Worm (Caenorhabditis elegans): ENCODE results near the gene gpch-1.

- TF ChIP-seq zag-1 (tag; optimal IDR thresholded peaks at IDR 0.05) (no peak), egl-27 (tag; optimal IDR thresholded peaks at IDR 0.05) (no peak), ztf-4 (tag; optimal IDR thresholded peaks at IDR 0.05) (no peak), ama-1 (optimal IDR thresholded peaks at IDR 0.05) (no peak), nhr-76 (tag; optimal IDR thresholded peaks at IDR 0.05) (no peak), nhr-12 (tag; optimal IDR thresholded peaks at IDR 0.05) (no peak), nhr-237 (tag; optimal IDR thresholded peaks at IDR 0.05) (no peak), nhr-19 (GFP tag; conservative IDR thresholded peaks at IDR 0.05) (no peak), ceh-82 (tag; optimal IDR thresholded peaks at IDR 0.05) (no peak), alr-1 (tag; optimal IDR thresholded peaks at IDR 0.05; ENCODE audit: borderline replicate concordance) (no peak), rnt-1 (tag; optimal IDR thresholded peaks at IDR 0.05) (no peak), elt-3 (tag; optimal IDR thresholded peaks at IDR 0.05) (no peak), lin-39 (tag; optimal IDR thresholded peaks at IDR 0.05) (no peak)
Measured at ce11 chrIII:4417956-4418355, 9.6 kb downstream of the gpch-1 start, which contains the start of the genes R07E5.19 and pdcd-2.

Measured in whole organism, L1 larva.